Fruit fly (Drosophila melanogaster) Kc167 (cell line): ENCODE data around the gene CG10035.

Experiments
- Myc ChIP-seq: fragments of >200 bp; optimal IDR thresholded peaks from 2 replicates; lab custom pipeline; 2017; ENCODE audit warnings: missing external identifiers
- h ChIP-seq: fragments of >200 bp; optimal IDR thresholded peaks from 3 replicates; lab custom pipeline; 2018; ENCODE audit warnings: missing external identifiers
- psq ChIP-seq: fragments of >200 bp; optimal IDR thresholded peaks from 2 replicates; lab custom pipeline; 2017; ENCODE audit warnings: missing external identifiers

- TF ChIP-seq psq (lab: Kevin White, UChicago) (no peak), h (lab: Kevin White, UChicago) (no peak), Myc (lab: Kevin White, UChicago) (no peak)
Measured at dm6 chr3R:12379708-12380107, 2.8 kb downstream of the CG10035 start, which contains the start of gene GstD8.
